Worm (Caenorhabditis elegans): ENCODE data around the gene pdha-1.

Gene pdha-1

DNA sequence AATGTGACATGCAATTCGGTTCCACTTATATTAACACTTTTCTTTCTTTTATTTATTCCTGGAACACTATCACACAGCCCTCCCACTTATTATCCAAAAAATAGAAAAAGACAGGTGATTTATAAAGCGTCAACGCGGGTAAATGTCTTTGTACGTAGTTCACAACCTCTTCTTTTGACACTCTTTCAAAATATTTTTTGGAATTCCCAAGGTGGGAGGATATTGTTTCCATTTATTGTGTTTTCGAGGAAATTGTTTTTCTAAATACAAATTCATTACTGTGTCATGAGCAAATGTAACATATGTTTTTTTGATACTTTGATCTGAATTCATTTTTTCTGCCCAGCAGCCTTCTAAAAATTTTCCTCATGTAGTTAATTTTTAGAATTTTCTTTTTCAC lies 8.2 kb upstream of the pdha-1 start (continued):
- TF ChIP-seq egl-43 (GFP tag; IDR thresholded peaks at IDR 0.05), result no peak
- TF ChIP-seq lim-7 (GFP tag; IDR thresholded peaks at IDR 0.05), result no peak

DNA sequence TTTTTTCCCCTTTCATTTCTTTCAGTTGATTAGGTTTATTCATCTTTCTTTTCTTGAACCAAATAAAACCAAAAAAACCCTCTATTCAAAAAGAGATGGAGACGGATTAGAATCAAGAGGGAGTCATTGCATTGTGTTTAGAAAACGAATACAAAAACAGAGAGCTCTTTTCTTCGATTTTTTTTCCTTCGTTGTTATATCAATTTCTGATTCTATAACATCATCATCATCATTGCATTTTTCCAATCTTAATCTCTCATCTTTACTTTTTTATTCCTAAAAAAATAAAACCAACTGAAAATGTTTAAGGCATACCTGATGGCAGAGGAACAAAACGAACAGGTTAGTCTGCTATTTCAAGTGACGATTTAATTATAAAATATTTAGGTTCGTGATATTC lies 7.3 kb upstream of the pdha-1 start, which contains the start of gene T05H10.8:
Gene T05H10.8, plus strand, starts transcription at position 301 of the 400 bp plus-strand sequence.
- no peak for TF ChIP-seq zip-2 (tag; optimal IDR thresholded peaks at IDR 0.05)
- TF ChIP-seq attf-4 (tag; optimal IDR thresholded peaks at IDR 0.05), result no peak
- TF ChIP-seq ZK337.2 (GFP tag; IDR thresholded peaks at IDR 0.05), result no peak
- TF ChIP-seq F49E8.2 (tag; optimal IDR thresholded peaks at IDR 0.05; ENCODE audit: borderline replicate concordance), result no peak
- TF ChIP-seq nhr-11 (tag; optimal IDR thresholded peaks at IDR 0.05), result no peak
- no peak for TF ChIP-seq nhr-28 (tag; optimal IDR thresholded peaks at IDR 0.05)
- TF ChIP-seq arid-1 (GFP tag; conservative IDR thresholded peaks at IDR 0.05), result no peak
- no peak for TF ChIP-seq hlh-11 (tag; optimal IDR thresholded peaks at IDR 0.05)
- TF ChIP-seq F37D6.2 (tag; optimal IDR thresholded peaks at IDR 0.05), result no peak
- no peak for TF ChIP-seq tag-97 (GFP tag; IDR thresholded peaks at IDR 0.05)
- no peak for TF ChIP-seq nhr-10 (tag; optimal IDR thresholded peaks at IDR 0.05)

DNA sequence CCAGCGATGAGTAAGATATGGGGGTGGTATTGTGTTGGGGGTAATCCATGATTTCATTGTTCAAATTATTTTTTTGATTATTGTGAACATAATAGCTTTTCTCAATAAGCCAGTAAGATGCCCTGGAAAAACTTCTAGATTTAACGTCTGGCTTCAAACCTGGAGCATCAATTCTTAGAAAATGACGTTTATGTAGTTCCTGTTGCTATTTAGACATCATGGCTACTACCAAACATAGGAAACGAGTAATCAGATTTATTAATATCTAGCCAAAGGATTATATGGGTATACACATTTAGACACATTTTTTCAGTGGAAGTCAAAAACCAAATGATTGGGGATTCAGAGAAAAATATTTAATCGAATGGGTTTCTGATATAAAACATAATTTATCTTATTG lies 6.6 kb upstream of the pdha-1 start:
- TF ChIP-seq arid-1 (GFP tag; conservative IDR thresholded peaks at IDR 0.05) (no peak), lsy-2 (tag; optimal IDR thresholded peaks at IDR 0.05) (no peak), ceh-32 (tag; optimal IDR thresholded peaks at IDR 0.05; ENCODE audit: poor library complexity) (no peak), nhr-11 (tag; optimal IDR thresholded peaks at IDR 0.05) (peak; percentile 9)

DNA sequence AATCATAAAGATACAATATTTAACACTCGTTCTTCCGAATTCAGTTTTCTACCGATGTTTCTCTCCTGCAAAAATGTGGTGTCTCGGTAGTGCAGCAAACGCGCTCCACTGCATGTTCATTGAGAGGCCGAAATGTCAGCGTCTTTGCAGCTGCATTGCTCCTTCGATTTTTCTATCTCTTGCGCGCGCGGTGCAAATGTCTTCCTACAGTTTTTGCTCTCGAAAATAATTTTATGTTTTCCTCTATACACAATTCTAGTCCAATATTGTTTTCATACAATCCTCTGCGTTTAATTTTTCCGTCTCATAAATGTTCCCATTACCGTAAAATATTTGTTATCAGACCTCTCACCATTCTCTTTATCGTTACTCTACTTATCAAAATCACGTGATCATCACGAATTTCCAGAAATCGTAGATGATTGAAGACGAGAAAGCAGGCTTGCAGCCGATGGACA lies 3.7 kb upstream of the pdha-1 start, which contains the start of gene ufd-2:
Gene ufd-2, plus strand, starts transcription at position 408 of the 458 bp plus-strand sequence.
- TF ChIP-seq unc-130 (GFP tag; optimal IDR thresholded peaks at IDR 0.05) (peak; percentile 77), nhr-11 (tag; optimal IDR thresholded peaks at IDR 0.05) (peak; percentile 70), hlh-11 (tag; optimal IDR thresholded peaks at IDR 0.05) (peak; percentile 47), nhr-77 (tag; optimal IDR thresholded peaks at IDR 0.05) (peak; percentile 80), fkh-10 (GFP tag; optimal IDR thresholded peaks at IDR 0.05) (peak; percentile 10), ceh-28 (tag; optimal IDR thresholded peaks at IDR 0.05) (no peak), duxl-1 (tag; optimal IDR thresholded peaks at IDR 0.05; ENCODE audit: poor library complexity) (no peak), nhr-25 (tag; optimal IDR thresholded peaks at IDR 0.05; ENCODE audit: borderline replicate concordance, insufficient read depth) (peak; percentile 31), hlh-30 (tag; optimal IDR thresholded peaks at IDR 0.05; ENCODE audit: insufficient read depth) (peak; percentile 24), T20F7.1 (GFP tag; optimal IDR thresholded peaks at IDR 0.05) (peak; percentile 80), daf-16 (GFP tag; optimal IDR thresholded peaks at IDR 0.05) (no peak), daf-16 (tag; optimal IDR thresholded peaks at IDR 0.05) (peak; percentile 64), lin-13 (GFP tag; optimal IDR thresholded peaks at IDR 0.05) (peak; percentile 80), aha-1 (tag) (peak; percentile 2), rbr-2 (tag; optimal IDR thresholded peaks at IDR 0.05) (peak; percentile 64), pha-4 (GFP tag; IDR thresholded peaks at IDR 0.05) (peak; percentile 50; the same call in 1 of the 2 replicates), pha-4 (tag; optimal IDR thresholded peaks at IDR 0.05) (peak; percentile 57), nhr-76 (tag; optimal IDR thresholded peaks at IDR 0.05) (no peak), F10B5.3 (tag; optimal IDR thresholded peaks at IDR 0.05) (no peak), ztf-7 (tag; optimal IDR thresholded peaks at IDR 0.05) (no peak), nhr-6 (tag; optimal IDR thresholded peaks at IDR 0.05) (peak; percentile 26), nhr-28 (tag; optimal IDR thresholded peaks at IDR 0.05) (peak; percentile 50), ceh-44 (GFP tag; IDR thresholded peaks at IDR 0.05) (0 out of 2 replicates have a peak, but pooled peaks have one; percentile 17), vab-7 (GFP tag; IDR thresholded peaks at IDR 0.05) (peak; percentile 50; the same call in 1 of the 2 replicates), lin-38 (GFP tag; IDR thresholded peaks at IDR 0.05) (peak; percentile 95), pqm-1 (tag; optimal IDR thresholded peaks at IDR 0.05) (peak; percentile 45), F37D6.2 (tag; optimal IDR thresholded peaks at IDR 0.05) (peak; percentile 23), mes-2 (tag; optimal IDR thresholded peaks at IDR 0.05; ENCODE audit: poor library complexity, severe bottlenecking) (peak; percentile 94), mep-1 (tag; optimal IDR thresholded peaks at IDR 0.05) (peak; percentile 84), unc-62 (GFP tag; optimal IDR thresholded peaks at IDR 0.05 in 1 of 2) (peak in 1 of 2 experiments; percentile 85), unc-62 (tag; optimal IDR thresholded peaks at IDR 0.05) (no peak), snpc-4 (tag; optimal IDR thresholded peaks at IDR 0.05) (no peak), zip-11 (GFP tag; IDR thresholded peaks at IDR 0.05) (no peak), madf-9 (GFP tag; conservative IDR thresholded peaks at IDR 0.05) (peak; percentile 44; the same call in 1 of the 2 replicates), lsy-2 (tag; optimal IDR thresholded peaks at IDR 0.05) (peak; percentile 10 to 76), mdl-1 (tag; optimal IDR thresholded peaks at IDR 0.05) (peak in 1 of 2 experiments; percentile 26)
